Fruit fly (Drosophila melanogaster) whole organism, embryonic: ENCODE data around the gene scrib.

Experiments used
- CG10147 ChIP-seq: fragments of 200-800 bp; sonication (Bioruptor generic); optimal IDR thresholded peaks from 2 replicates; lab custom pipeline; 2019; ENCODE audit warnings: missing biosample characterization, mild to moderate bottlenecking, missing genetic modification characterization, moderate library complexity
- CG10462 ChIP-seq: fragments of 200-800 bp; sonication (Bioruptor generic); optimal IDR thresholded peaks from 2 replicates; lab custom pipeline; 2016; ENCODE audit warnings: missing biosample characterization, missing genetic modification characterization
- CG11723 ChIP-seq: fragments of 200-800 bp; sonication (Bioruptor generic); optimal IDR thresholded peaks from 2 replicates; lab custom pipeline; 2017; ENCODE audit warnings: missing biosample characterization, mild to moderate bottlenecking, missing genetic modification characterization
- CG12769 ChIP-seq: fragments of 200-800 bp; sonication (Bioruptor generic); optimal IDR thresholded peaks from 2 replicates; lab custom pipeline; 2019; ENCODE audit warnings: missing biosample characterization, mild to moderate bottlenecking, missing genetic modification characterization, moderate library complexity
- CG13123 ChIP-seq: fragments of 200-800 bp; sonication (Bioruptor generic); optimal IDR thresholded peaks from 2 replicates; lab custom pipeline; 2016; ENCODE audit warnings: missing biosample characterization, missing genetic modification characterization
- CG13296 ChIP-seq: fragments of 200-800 bp; sonication (Bioruptor generic); optimal IDR thresholded peaks from 3 replicates; lab custom pipeline; 2018; ENCODE audit warnings: missing biosample characterization, mild to moderate bottlenecking, missing genetic modification characterization
- CG13894 ChIP-seq: fragments of 200-800 bp; sonication (Bioruptor generic); optimal IDR thresholded peaks from 3 replicates; lab custom pipeline; 2018; ENCODE audit warnings: missing biosample characterization, mild to moderate bottlenecking, missing genetic modification characterization, moderate library complexity
- CG16813 ChIP-seq: fragments of 200-800 bp; sonication (Bioruptor generic); IDR thresholded peaks from 3 replicates; pipeline ENCODE4 v1.3.6; 2022; ENCODE audit warnings: missing biosample characterization, missing genetic modification characterization; ENCODE audit not compliant: partially characterized antibody
- CG16815 ChIP-seq: fragments of 200-800 bp; sonication (Bioruptor generic); optimal IDR thresholded peaks from 3 replicates; lab custom pipeline; 2017; ENCODE audit warnings: missing biosample characterization, mild to moderate bottlenecking, missing genetic modification characterization
- CG2120 ChIP-seq: fragments of 200-800 bp; sonication (Bioruptor generic); optimal IDR thresholded peaks from 3 replicates; lab custom pipeline; 2016; ENCODE audit warnings: missing biosample characterization, missing genetic modification characterization
- CG2875 ChIP-seq: fragments of 200-800 bp; sonication (Bioruptor generic); optimal IDR thresholded peaks from 2 replicates; lab custom pipeline; 2017; ENCODE audit warnings: missing biosample characterization, mild to moderate bottlenecking, missing genetic modification characterization, missing genetic modification reagents
- CG30403 ChIP-seq: fragments of 200-800 bp; sonication (Bioruptor generic); optimal IDR thresholded peaks from 3 replicates; lab custom pipeline; 2016; ENCODE audit warnings: missing biosample characterization, missing genetic modification characterization
- CG32767 ChIP-seq: fragments of 200-800 bp; sonication (Bioruptor generic); IDR thresholded peaks from 2 replicates; pipeline ENCODE4 v1.3.6; 2022; ENCODE audit warnings: missing biosample characterization, missing genetic modification characterization
- CG3995 ChIP-seq: fragments of 200-800 bp; sonication (Bioruptor generic); optimal IDR thresholded peaks from 3 replicates; lab custom pipeline; 2016; ENCODE audit warnings: missing biosample characterization, missing genetic modification characterization
- CG5245 ChIP-seq: fragments of 200-800 bp; sonication (Bioruptor generic); optimal IDR thresholded peaks from 3 replicates; lab custom pipeline; 2016; ENCODE audit warnings: missing biosample characterization, missing genetic modification characterization
- CG6683 ChIP-seq: fragments of 200-800 bp; sonication (Bioruptor generic); optimal IDR thresholded peaks from 2 replicates; lab custom pipeline; 2017; ENCODE audit warnings: missing biosample characterization, mild to moderate bottlenecking, missing genetic modification characterization, missing genetic modification reagents
- CG7271 ChIP-seq: fragments of 200-800 bp; sonication (Bioruptor generic); optimal IDR thresholded peaks from 2 replicates; lab custom pipeline; 2018; ENCODE audit warnings: missing biosample characterization, mild to moderate bottlenecking, missing genetic modification characterization, moderate library complexity
- CG7372 ChIP-seq: fragments of 200-800 bp; sonication (Bioruptor generic); IDR thresholded peaks from 2 replicates; pipeline ENCODE4 v1.3.6; 2022; ENCODE audit warnings: missing biosample characterization, missing genetic modification characterization
- CG8924 ChIP-seq: fragments of 200-800 bp; optimal IDR thresholded peaks from 3 replicates; lab custom pipeline; 2019; ENCODE audit warnings: missing biosample characterization, mild to moderate bottlenecking, missing genetic modification characterization, moderate library complexity
- CG9215 ChIP-seq: fragments of 200-800 bp; sonication (Bioruptor generic); IDR thresholded peaks from 2 replicates; pipeline ENCODE4 v1.3.6; 2022; ENCODE audit warnings: missing biosample characterization, missing genetic modification characterization
- CkIIα-i1 ChIP-seq: fragments of 200-800 bp; sonication (Bioruptor generic); IDR thresholded peaks from 2 replicates; pipeline ENCODE4 v1.3.6; 2022; ENCODE audit warnings: missing biosample characterization, missing genetic modification characterization
- D19B ChIP-seq: fragments of 200-800 bp; sonication (Bioruptor generic); optimal IDR thresholded peaks from 2 replicates; lab custom pipeline; 2017; ENCODE audit warnings: missing biosample characterization, mild to moderate bottlenecking, missing genetic modification characterization
- Dad ChIP-seq: fragments of 200-800 bp; sonication (Bioruptor generic); optimal IDR thresholded peaks from 3 replicates; lab custom pipeline; 2016; ENCODE audit warnings: missing biosample characterization, missing genetic modification characterization
- Dbx ChIP-seq: fragments of 200-800 bp; sonication (Bioruptor generic); IDR thresholded peaks from 3 replicates; pipeline ENCODE4 v1.3.6; 2022; ENCODE audit warnings: missing biosample characterization, missing genetic modification characterization
- Fer1 ChIP-seq: fragments of 200-800 bp; sonication (Bioruptor generic); optimal IDR thresholded peaks from 2 replicates; lab custom pipeline; 2017; ENCODE audit warnings: missing biosample characterization, mild to moderate bottlenecking, missing genetic modification characterization
- GATAe ChIP-seq: fragments of 200-800 bp; sonication (Bioruptor generic); conservative IDR thresholded peaks from 2 replicates; pipeline ENCODE4 v1.3.6; 2022; ENCODE audit warnings: missing biosample characterization, missing genetic modification characterization
- H2.0 ChIP-seq: fragments of 200-800 bp; sonication (Bioruptor generic); IDR thresholded peaks from 2 replicates; pipeline ENCODE4 v1.3.6; 2022; ENCODE audit warnings: missing biosample characterization, missing genetic modification characterization
- HHEX ChIP-seq: fragments of 200-800 bp; sonication (Bioruptor generic); optimal IDR thresholded peaks from 3 replicates; lab custom pipeline; 2017; ENCODE audit warnings: missing biosample characterization, mild to moderate bottlenecking, missing genetic modification characterization, missing genetic modification reagents
- Max ChIP-seq: fragments of 200-800 bp; sonication (Bioruptor generic); optimal IDR thresholded peaks from 2 replicates; lab custom pipeline; 2016; ENCODE audit warnings: missing biosample characterization, mild to moderate bottlenecking, missing genetic modification characterization
- Meics ChIP-seq: fragments of 200-800 bp; sonication (Bioruptor generic); optimal IDR thresholded peaks from 2 replicates; lab custom pipeline; 2017; ENCODE audit warnings: missing biosample characterization, mild to moderate bottlenecking, missing genetic modification characterization
- NK7.1 ChIP-seq: fragments of 200-800 bp; sonication (Bioruptor generic); optimal IDR thresholded peaks from 3 replicates; lab custom pipeline; 2016; ENCODE audit warnings: missing biosample characterization, missing genetic modification characterization
- Nf-YA ChIP-seq: fragments of 200-800 bp; sonication (Bioruptor generic); IDR thresholded peaks from 2 replicates; pipeline ENCODE4 v1.3.6; 2022; ENCODE audit warnings: missing biosample characterization, missing genetic modification characterization
- Side ChIP-seq: fragments of 200-800 bp; sonication (Bioruptor generic); optimal IDR thresholded peaks from 2 replicates; lab custom pipeline; 2016; ENCODE audit warnings: missing biosample characterization, missing genetic modification characterization
- ap ChIP-seq: fragments of 200-800 bp; sonication (Bioruptor generic); IDR thresholded peaks from 2 replicates; pipeline ENCODE4 v1.3.6; 2022; ENCODE audit warnings: missing biosample characterization, missing genetic modification characterization
- az2 ChIP-seq: fragments of 200-800 bp; sonication (Bioruptor generic); optimal IDR thresholded peaks from 3 replicates; lab custom pipeline; 2016; ENCODE audit warnings: missing biosample characterization, missing genetic modification characterization
- fd102C ChIP-seq: fragments of 200-800 bp; sonication (Bioruptor generic); optimal IDR thresholded peaks from 2 replicates; lab custom pipeline; 2018; ENCODE audit warnings: missing biosample characterization, mild to moderate bottlenecking, missing genetic modification characterization, moderate library complexity
- fd3F ChIP-seq: fragments of 200-800 bp; sonication (Bioruptor generic); optimal IDR thresholded peaks from 2 replicates; lab custom pipeline; 2018; ENCODE audit warnings: missing biosample characterization, mild to moderate bottlenecking, missing genetic modification characterization, moderate library complexity
- fu2 ChIP-seq: fragments of 200-800 bp; sonication (Bioruptor generic); optimal IDR thresholded peaks from 2 replicates; lab custom pipeline; 2016; ENCODE audit warnings: missing biosample characterization, missing genetic modification characterization
- her ChIP-seq: fragments of 200-800 bp; sonication (Bioruptor generic); optimal IDR thresholded peaks from 2 replicates; lab custom pipeline; 2016; ENCODE audit warnings: missing biosample characterization, missing genetic modification characterization
- klu ChIP-seq: fragments of 200-800 bp; sonication (Bioruptor generic); IDR thresholded peaks from 2 replicates; pipeline ENCODE4 v1.3.6; 2022; ENCODE audit warnings: missing biosample characterization, missing genetic modification characterization
- nerfin-2 ChIP-seq: fragments of 200-800 bp; sonication (Bioruptor generic); IDR thresholded peaks from 2 replicates; pipeline ENCODE4 v1.3.6; 2022; ENCODE audit warnings: missing biosample characterization, missing genetic modification characterization; ENCODE audit not compliant: partially characterized antibody
- nmo ChIP-seq: fragments of 200-800 bp; sonication (Bioruptor generic); optimal IDR thresholded peaks from 2 replicates; lab custom pipeline; 2018; ENCODE audit warnings: missing biosample characterization, mild to moderate bottlenecking, missing genetic modification characterization, moderate library complexity
- pita ChIP-seq: fragments of 200-800 bp; sonication (Bioruptor generic); optimal IDR thresholded peaks from 2 replicates; lab custom pipeline; 2017; ENCODE audit warnings: missing biosample characterization, mild to moderate bottlenecking, missing genetic modification characterization
- run ChIP-seq: fragments of 200-800 bp; sonication (Bioruptor generic); optimal IDR thresholded peaks from 3 replicates; lab custom pipeline; 2018; ENCODE audit warnings: missing biosample characterization, mild to moderate bottlenecking, missing genetic modification characterization
- sim ChIP-seq: fragments of 200-800 bp; sonication (Bioruptor generic); IDR thresholded peaks from 2 replicates; pipeline ENCODE4 v1.3.6; 2022; ENCODE audit warnings: missing biosample characterization, missing genetic modification characterization
- sisA ChIP-seq: fragments of 200-800 bp; sonication (Bioruptor generic); IDR thresholded peaks from 2 replicates; pipeline ENCODE4 v1.3.6; 2022; ENCODE audit warnings: missing biosample characterization, missing genetic modification characterization
- slp2 ChIP-seq: fragments of 200-800 bp; sonication (Bioruptor generic); optimal IDR thresholded peaks from 2 replicates; lab custom pipeline; 2016; ENCODE audit warnings: missing biosample characterization, missing genetic modification characterization
- trem ChIP-seq: fragments of 200-800 bp; optimal IDR thresholded peaks from 3 replicates; lab custom pipeline; 2019; ENCODE audit warnings: missing biosample characterization, mild to moderate bottlenecking, missing genetic modification characterization, moderate library complexity
- vfl ChIP-seq: fragments of 200-800 bp; sonication (Bioruptor generic); optimal IDR thresholded peaks from 2 replicates; lab custom pipeline; 2016; ENCODE audit warnings: missing biosample characterization, missing genetic modification characterization

scrib gene

DNA sequence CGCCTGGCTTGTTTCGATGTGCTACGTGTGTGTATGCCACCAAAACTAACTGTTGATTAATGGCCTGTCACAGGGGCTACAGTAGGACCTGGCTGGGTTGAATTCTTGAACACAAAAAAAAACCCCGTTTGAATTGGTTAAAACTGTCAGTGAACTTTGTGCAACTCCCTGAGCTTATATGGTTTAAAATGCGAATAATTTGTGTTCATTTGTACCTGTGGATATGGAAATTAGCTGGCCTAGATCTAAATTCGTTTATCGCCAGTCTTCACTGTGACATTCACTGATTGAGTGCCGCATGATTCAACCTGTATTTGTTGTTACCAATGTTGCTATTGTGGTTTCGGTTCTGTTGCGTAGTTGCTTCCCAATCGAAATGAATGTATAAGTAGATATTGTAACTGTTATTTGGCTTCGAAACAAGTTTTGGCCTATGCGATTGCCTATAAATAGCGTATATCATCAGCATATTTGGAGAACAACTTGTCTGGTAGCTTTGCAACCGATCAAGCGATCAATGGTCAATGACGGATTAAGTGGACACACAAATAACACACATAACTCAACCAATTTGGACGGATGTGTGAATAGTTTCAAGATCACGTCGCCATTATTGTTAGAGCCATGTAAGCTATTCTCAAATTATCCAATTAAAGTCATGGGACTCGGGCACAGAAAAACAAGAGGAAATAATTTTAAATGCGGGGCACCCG, 21.5 kb downstream of the scrib start (continued):
- TF ChIP-seq Fer1 (GFP tag; lab: Kevin White, UChicago), result peak; percentile 80
- TF ChIP-seq Nf-YA (GFP tag; lab: Robert Waterston, UW), result no peak
- TF ChIP-seq vfl (GFP tag; lab: Kevin White, UChicago), result peak; percentile 69
- peak; percentile 57 for TF ChIP-seq CG8924 (tag; lab: Kevin White, UChicago)
- peak; percentile 2 for TF ChIP-seq CG7271 (tag; lab: Kevin White, UChicago)
- TF ChIP-seq CG30403 (GFP tag; lab: Kevin White, UChicago), result peak; percentile 79
- peak; percentile 48 for TF ChIP-seq CG10462 (GFP tag; lab: Kevin White, UChicago)
- peak; percentile 8 for TF ChIP-seq trem (tag; lab: Kevin White, UChicago)
- TF ChIP-seq fd102C (GFP tag; lab: Kevin White, UChicago), result no peak
- peak; percentile 48; the same call in 1 of the 2 replicates for TF ChIP-seq klu
- TF ChIP-seq CG2120 (GFP tag; lab: Kevin White, UChicago), result peak; percentile 92
- peak; percentile 76 for TF ChIP-seq CG13296 (GFP tag; lab: Kevin White, UChicago)
- peak; percentile 75 for TF ChIP-seq sisA (GFP tag; lab: Robert Waterston, UW)
- TF ChIP-seq run (tag; lab: Kevin White, UChicago), result peak; percentile 76
- TF ChIP-seq az2 (GFP tag; lab: Kevin White, UChicago), result peak; percentile 77
- peak; percentile 68 for TF ChIP-seq fd3F
- TF ChIP-seq CkIIα-i1, result peak; percentile 45; the same call in 1 of the 2 replicates
- peak; percentile 43 for TF ChIP-seq CG13894
- peak; percentile 42; the same call in 1 of the 2 replicates for TF ChIP-seq GATAe (GFP tag; lab: Robert Waterston, UW)
- no peak for TF ChIP-seq slp2 (GFP tag; lab: Kevin White, UChicago)
- peak; percentile 46 for TF ChIP-seq CG13123 (GFP tag; lab: Kevin White, UChicago)
- no peak for TF ChIP-seq CG16813 (GFP tag; lab: Robert Waterston, UW)
- peak; percentile 60 for TF ChIP-seq fu2
- TF ChIP-seq CG5245 (GFP tag; lab: Kevin White, UChicago), result peak; percentile 41
- TF ChIP-seq CG11723 (GFP tag; lab: Kevin White, UChicago), result peak; percentile 29
- TF ChIP-seq CG7372, result peak; percentile 74
- TF ChIP-seq CG16815 (GFP tag; lab: Kevin White, UChicago), result peak; percentile 60
- peak; percentile 44 for TF ChIP-seq Max (GFP tag; lab: Kevin White, UChicago)
- peak; percentile 84 for TF ChIP-seq Dbx (GFP tag; lab: Robert Waterston, UW)
- peak; percentile 43 for TF ChIP-seq nmo
- peak; percentile 69 for TF ChIP-seq H2.0 (GFP tag; lab: Robert Waterston, UW)
- TF ChIP-seq CG32767, result 0 out of 2 replicates have a peak, but pooled peaks have one; percentile 51
- TF ChIP-seq CG2875 (GFP tag; lab: Kevin White, UChicago), result peak; percentile 16
- TF ChIP-seq CG3995, result peak; percentile 42
- no peak for TF ChIP-seq nerfin-2 (GFP tag; lab: Robert Waterston, UW)
- TF ChIP-seq D19B, result peak; percentile 45
- TF ChIP-seq Dad (GFP tag; lab: Kevin White, UChicago), result peak; percentile 40
- TF ChIP-seq CG9215 (GFP tag; lab: Robert Waterston, UW), result peak; percentile 75
- peak; percentile 46; the same call in 1 of the 2 replicates for TF ChIP-seq ap (GFP tag; lab: Robert Waterston, UW)
- peak; percentile 81 for TF ChIP-seq Meics (GFP tag; lab: Kevin White, UChicago)
- peak; percentile 76 for TF ChIP-seq CG10147
- TF ChIP-seq her (GFP tag; lab: Kevin White, UChicago), result peak; percentile 82
- no peak for TF ChIP-seq pita (GFP tag; lab: Kevin White, UChicago)
- TF ChIP-seq CG6683 (GFP tag; lab: Kevin White, UChicago), result peak; percentile 37
- TF ChIP-seq HHEX (GFP tag; lab: Kevin White, UChicago), result peak; percentile 73
- TF ChIP-seq sim (GFP tag; lab: Robert Waterston, UW), result no peak
- peak; percentile 19 for TF ChIP-seq NK7.1
- peak; percentile 64 for TF ChIP-seq Side (GFP tag; lab: Kevin White, UChicago)
- TF ChIP-seq CG12769 (tag; lab: Kevin White, UChicago), result peak; percentile 89
